Fruit fly (Drosophila melanogaster) whole organism: ENCODE measurements around the gene Clic.

ENCODE experiments used
- CG8478 ChIP-seq: fragments of >200 bp; optimal IDR thresholded peaks from 2 replicates; lab custom pipeline; 2018; ENCODE audit warnings: inconsistent platforms
- Dll ChIP-seq: fragments of >200 bp; optimal IDR thresholded peaks from 2 replicates; lab custom pipeline; 2017
- EcR ChIP-seq, 2 experiments: fragments of >200 bp; optimal IDR thresholded peaks; 2 replicates each; lab custom pipeline; 2017; ENCODE audit warnings: missing biosample characterization in 2 of 2, missing genetic modification characterization in 2 of 2, missing genetic modification reagents in 2 of 2
- pan ChIP-seq: fragments of >200 bp; optimal IDR thresholded peaks from 2 replicates; lab custom pipeline; 2017
- psq ChIP-seq: fragments of >200 bp; optimal IDR thresholded peaks from 2 replicates; lab custom pipeline; 2017
- usp ChIP-seq: fragments of >200 bp; optimal IDR thresholded peaks from 2 replicates; lab custom pipeline; 2017; ENCODE audit warnings: missing biosample characterization, missing genetic modification characterization, mixed read lengths

The Clic gene

DNA sequence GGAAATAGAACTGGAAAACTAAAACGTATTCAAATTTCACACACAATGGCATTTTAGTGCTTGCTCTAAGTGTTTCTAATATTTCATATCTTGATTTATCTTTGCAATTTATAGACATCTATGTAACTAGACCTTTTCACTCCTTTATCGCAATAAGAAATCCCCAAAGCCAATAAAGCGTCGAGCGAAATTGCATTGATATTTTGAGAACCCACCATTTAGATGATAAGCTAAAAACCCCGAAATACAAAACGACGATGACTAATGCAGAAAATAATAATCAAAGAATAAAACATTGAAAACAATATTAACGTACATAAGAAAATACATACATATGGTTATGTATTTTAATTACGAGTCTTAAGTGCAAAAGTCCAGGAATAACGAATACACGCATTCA, 43.5 kb downstream of the Clic start:
- TF ChIP-seq EcR (GFP tag; optimal IDR thresholded peaks at IDR 0.05; lab: Kevin White, UChicago) (no peak), CG8478 (no peak), usp (no peak), pan (no peak), Dll (lab: Kevin White, UChicago) (no peak), psq (lab: Kevin White, UChicago) (no peak)

DNA sequence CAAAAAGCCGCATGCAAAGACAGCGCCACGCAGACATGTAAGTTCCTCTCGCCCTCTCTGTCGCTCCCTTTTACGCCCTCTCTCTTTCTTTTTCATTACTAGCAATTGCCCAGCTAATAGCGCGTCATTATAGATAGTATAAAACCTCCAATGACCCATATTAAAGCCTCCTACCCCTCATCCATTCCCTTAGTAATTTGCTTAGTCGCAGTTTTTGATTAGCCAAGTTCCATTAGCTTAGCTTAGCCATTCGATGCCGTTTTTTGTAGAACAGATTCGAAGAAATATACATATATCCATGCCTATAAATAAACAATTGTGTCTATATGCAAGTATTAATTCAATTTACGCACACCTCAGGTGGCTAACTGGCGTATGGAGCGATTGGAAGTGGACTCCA, 51.3 kb downstream of the Clic start:
- no peak for TF ChIP-seq psq (lab: Kevin White, UChicago)
- TF ChIP-seq usp: no peak
- no peak for TF ChIP-seq pan
- no peak for TF ChIP-seq CG8478
- TF ChIP-seq Dll (lab: Kevin White, UChicago): no peak
- TF ChIP-seq EcR (GFP tag; optimal IDR thresholded peaks at IDR 0.05; lab: Kevin White, UChicago): no peak

DNA sequence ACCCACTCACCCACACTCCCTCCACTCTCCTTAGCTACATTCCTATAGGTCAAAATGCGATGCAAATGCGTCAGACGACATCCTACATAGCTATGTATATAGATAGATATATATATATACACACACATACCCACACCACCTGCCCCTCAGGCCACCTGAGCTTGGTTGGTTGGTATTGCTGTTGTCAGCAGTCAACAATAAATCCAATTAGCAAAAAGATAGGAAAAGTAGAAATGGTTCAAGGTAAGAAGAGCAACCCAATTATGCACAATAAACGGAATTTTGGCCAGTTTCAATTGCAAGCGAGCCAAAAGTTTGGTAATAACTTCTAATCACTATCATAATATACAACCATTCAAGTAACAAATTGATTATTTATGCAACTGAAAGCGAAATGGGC, 55.6 kb downstream of the Clic start:
- no peak for TF ChIP-seq usp

DNA sequence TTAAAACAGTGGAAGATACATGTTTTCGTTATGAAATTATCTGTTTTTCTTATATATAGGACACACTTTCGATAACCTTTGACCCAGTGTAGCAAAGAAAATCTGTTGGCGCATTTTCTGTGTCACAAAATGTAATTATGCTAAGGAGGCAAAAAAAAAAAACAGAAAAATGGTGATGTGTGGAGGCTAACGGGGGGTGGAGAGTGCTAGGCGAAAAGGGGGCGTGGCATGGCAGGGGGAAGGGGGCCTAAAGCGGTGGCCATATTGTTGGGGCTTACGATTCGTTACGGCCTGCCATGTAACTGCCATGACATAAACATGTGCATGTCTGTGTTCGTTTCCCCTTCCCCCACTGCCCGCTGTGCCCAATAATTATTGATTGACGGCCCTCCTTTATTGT, 56.9 kb downstream of the Clic start:
- no peak for TF ChIP-seq EcR (GFP tag; optimal IDR thresholded peaks at IDR 0.05; lab: Kevin White, UChicago)
- TF ChIP-seq Dll (lab: Kevin White, UChicago): no peak
- TF ChIP-seq usp: no peak
- no peak for TF ChIP-seq psq (lab: Kevin White, UChicago)
- no peak for TF ChIP-seq CG8478
- TF ChIP-seq pan: no peak

DNA sequence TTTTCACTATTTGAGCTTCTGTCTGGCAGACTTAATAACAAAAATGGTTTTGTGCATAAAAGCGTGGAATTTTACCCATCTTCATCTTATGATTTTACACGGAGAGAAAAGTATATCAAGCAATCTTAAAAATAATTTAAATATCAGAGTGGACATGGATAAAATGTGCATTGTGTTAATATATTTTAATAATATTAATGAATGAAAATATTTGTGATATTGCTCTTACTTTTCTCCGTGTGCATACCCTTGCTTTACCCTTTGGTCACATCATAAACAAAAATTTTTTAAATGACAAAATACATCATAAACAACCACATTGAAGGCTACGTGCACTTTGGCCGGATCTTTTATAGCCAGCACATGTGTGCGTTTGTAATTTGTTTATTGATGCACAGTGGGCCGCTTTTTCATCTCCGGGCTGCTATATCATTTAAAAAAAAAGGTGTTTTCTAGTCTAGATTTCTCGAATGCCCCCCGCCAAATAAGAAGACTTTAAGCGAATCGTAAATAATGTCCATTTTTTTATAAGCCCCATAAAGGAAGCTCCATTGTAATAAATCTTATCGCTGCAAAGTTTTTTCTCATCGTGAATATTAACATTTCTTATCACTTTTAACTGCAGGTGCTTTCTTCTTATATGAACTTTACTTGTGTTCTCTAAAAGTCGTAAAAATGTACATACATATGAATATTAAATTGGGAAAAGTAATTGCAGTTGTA, 57.5 kb downstream of the Clic start:
- TF ChIP-seq pan (no peak), psq (lab: Kevin White, UChicago) (no peak), EcR (GFP tag; optimal IDR thresholded peaks at IDR 0.05; lab: Kevin White, UChicago) (no peak), usp (no peak), Dll (lab: Kevin White, UChicago) (no peak), CG8478 (no peak)
